Fruit fly (Drosophila melanogaster) whole organism, pupa: ENCODE data around the gene Acp32CD.
A peak's percentile ranks its signal among the peaks of the same experiment; 100 is the strongest.

ENCODE experiments used
- CG17806 ChIP-seq: fragments of 200-800 bp; sonication (Bioruptor generic); optimal IDR thresholded peaks from 2 replicates; lab custom pipeline; 2018; ENCODE audit warnings: missing biosample characterization, mild to moderate bottlenecking, missing genetic modification characterization, moderate library complexity
- CG32121 ChIP-seq: fragments of 200-800 bp; sonication (Bioruptor generic); IDR thresholded peaks from 2 replicates; pipeline ENCODE4 v1.3.6; 2022; ENCODE audit warnings: missing biosample characterization, missing genetic modification characterization
- CG4496 ChIP-seq: fragments of 200-800 bp; sonication (Bioruptor generic); IDR thresholded peaks from 3 replicates; pipeline ENCODE4 v1.3.6; 2022; ENCODE audit warnings: missing biosample characterization, missing genetic modification characterization
- Ets98B ChIP-seq: fragments of 200-800 bp; sonication (Bioruptor generic); IDR thresholded peaks from 2 replicates; pipeline ENCODE4 v1.3.6; 2022; ENCODE audit warnings: missing biosample characterization, missing genetic modification characterization
- Pif1A ChIP-seq: fragments of 200-800 bp; sonication (Bioruptor generic); optimal IDR thresholded peaks from 3 replicates; lab custom pipeline; 2016; ENCODE audit warnings: missing biosample characterization, missing genetic modification characterization
- rn ChIP-seq: fragments of 200-800 bp; sonication (Bioruptor generic); IDR thresholded peaks from 2 replicates; pipeline ENCODE4 v1.3.6; 2022; ENCODE audit warnings: missing biosample characterization, missing genetic modification characterization

dm6 chr2L:11053018-11053807 is 37.8 kb downstream of the Acp32CD start:
- TF ChIP-seq rn (GFP tag; lab: Robert Waterston, UW), result peak; percentile 78; the same call in 1 of the 2 replicates
- TF ChIP-seq CG32121 (GFP tag; lab: Robert Waterston, UW), result no peak; the same call in 1 of the 2 replicates
- peak; percentile 84 for TF ChIP-seq CG17806 (tag; lab: Kevin White, UChicago)
- peak; percentile 78 for TF ChIP-seq Pif1A (GFP tag; lab: Kevin White, UChicago)
- peak; percentile 71 for TF ChIP-seq Ets98B
- peak; percentile 78 for TF ChIP-seq CG4496
